Fruit fly (Drosophila melanogaster) whole organism, embryonic: ENCODE data around the gene CG8907.

Source experiments
- Ada2b ChIP-seq: fragments of 200-800 bp; sonication (Bioruptor generic); IDR thresholded peaks from 2 replicates; pipeline ENCODE4 v1.3.6; 2022; ENCODE audit warnings: missing biosample characterization, missing genetic modification characterization
- Awh ChIP-seq: fragments of 200-800 bp; sonication (Bioruptor generic); IDR thresholded peaks from 2 replicates; pipeline ENCODE4, ENCODE4 v1.3.6; 2022; ENCODE audit warnings: missing biosample characterization, missing genetic modification characterization
- CG10565 ChIP-seq: fragments of 200-800 bp; sonication (Bioruptor generic); optimal IDR thresholded peaks from 3 replicates; lab custom pipeline; 2016; ENCODE audit warnings: missing biosample characterization, mild to moderate bottlenecking, missing genetic modification characterization
- CG11695 ChIP-seq: fragments of 200-800 bp; sonication (Bioruptor generic); IDR thresholded peaks from 3 replicates; pipeline ENCODE4 v1.3.6; 2022; ENCODE audit warnings: missing biosample characterization, missing genetic modification characterization
- CG15601 ChIP-seq: fragments of 200-800 bp; sonication (Bioruptor generic); optimal IDR thresholded peaks from 3 replicates; lab custom pipeline; 2019; ENCODE audit warnings: missing biosample characterization, mild to moderate bottlenecking, missing genetic modification characterization, moderate library complexity
- CG15696 ChIP-seq: fragments of 200-800 bp; sonication (Bioruptor generic); optimal IDR thresholded peaks from 2 replicates; lab custom pipeline; 2019; ENCODE audit warnings: missing biosample characterization, mild to moderate bottlenecking, missing genetic modification characterization, moderate library complexity
- CG1602 ChIP-seq: fragments of 200-800 bp; sonication (Bioruptor generic); optimal IDR thresholded peaks from 3 replicates; lab custom pipeline; 2016; ENCODE audit warnings: missing biosample characterization, missing genetic modification characterization
- CG17186 ChIP-seq: fragments of 200-800 bp; sonication (Bioruptor generic); optimal IDR thresholded peaks from 3 replicates; lab custom pipeline; 2017; ENCODE audit warnings: missing biosample characterization, missing genetic modification reagents, missing genetic modification characterization
- CG17385 ChIP-seq: fragments of 200-800 bp; sonication (Bioruptor generic); optimal IDR thresholded peaks from 3 replicates; lab custom pipeline; 2018; ENCODE audit warnings: missing biosample characterization, mild to moderate bottlenecking, missing genetic modification characterization
- CG1792 ChIP-seq: fragments of 200-800 bp; sonication (Bioruptor generic); optimal IDR thresholded peaks from 2 replicates; lab custom pipeline; 2016; ENCODE audit warnings: missing biosample characterization, missing genetic modification characterization
- CG18764 ChIP-seq: fragments of 200-800 bp; sonication (Bioruptor generic); optimal IDR thresholded peaks from 3 replicates; lab custom pipeline; 2016; ENCODE audit warnings: missing biosample characterization, missing genetic modification characterization
- CG2875 ChIP-seq: fragments of 200-800 bp; sonication (Bioruptor generic); optimal IDR thresholded peaks from 2 replicates; lab custom pipeline; 2017; ENCODE audit warnings: missing biosample characterization, mild to moderate bottlenecking, missing genetic modification characterization, missing genetic modification reagents
- CG4854 ChIP-seq: fragments of 200-800 bp; sonication (Bioruptor generic); optimal IDR thresholded peaks from 2 replicates; lab custom pipeline; 2016; ENCODE audit warnings: missing biosample characterization, missing genetic modification characterization, inconsistent platforms
- CG6854 ChIP-seq: fragments of 200-800 bp; sonication (Bioruptor generic); optimal IDR thresholded peaks from 3 replicates; lab custom pipeline; 2017; ENCODE audit warnings: missing biosample characterization, mild to moderate bottlenecking, missing genetic modification characterization
- CG7786 ChIP-seq: fragments of 200-800 bp; sonication (Bioruptor generic); optimal IDR thresholded peaks from 2 replicates; lab custom pipeline; 2016; ENCODE audit warnings: missing biosample characterization, missing genetic modification characterization
- CG8359 ChIP-seq: fragments of 200-800 bp; sonication (Bioruptor generic); optimal IDR thresholded peaks from 2 replicates; lab custom pipeline; 2017; ENCODE audit warnings: missing biosample characterization, mild to moderate bottlenecking, missing genetic modification characterization, borderline replicate concordance
- Dad ChIP-seq: fragments of 200-800 bp; sonication (Bioruptor generic); optimal IDR thresholded peaks from 3 replicates; lab custom pipeline; 2016; ENCODE audit warnings: missing biosample characterization, missing genetic modification characterization
- Dip2 ChIP-seq: fragments of 200-800 bp; sonication (Bioruptor generic); IDR thresholded peaks from 2 replicates; pipeline ENCODE4 v1.3.6; 2022; ENCODE audit warnings: missing biosample characterization, missing genetic modification characterization
- Gsc ChIP-seq: fragments of 200-800 bp; sonication (Bioruptor generic); IDR thresholded peaks from 2 replicates; pipeline ENCODE4 v1.3.6; 2022; ENCODE audit warnings: missing biosample characterization, missing genetic modification characterization
- HHEX ChIP-seq: fragments of 200-800 bp; sonication (Bioruptor generic); optimal IDR thresholded peaks from 3 replicates; lab custom pipeline; 2017; ENCODE audit warnings: missing biosample characterization, mild to moderate bottlenecking, missing genetic modification characterization, missing genetic modification reagents
- MTF-1 ChIP-seq: fragments of 200-800 bp; sonication (Bioruptor generic); optimal IDR thresholded peaks from 2 replicates; lab custom pipeline; 2018; ENCODE audit warnings: missing biosample characterization, mild to moderate bottlenecking, missing genetic modification characterization, borderline replicate concordance
- Myb ChIP-seq: fragments of 200-800 bp; sonication (Bioruptor generic); optimal IDR thresholded peaks from 2 replicates; lab custom pipeline; 2016; ENCODE audit warnings: missing biosample characterization, missing genetic modification characterization
- Nf-YC ChIP-seq: fragments of 200-800 bp; optimal IDR thresholded peaks from 3 replicates; lab custom pipeline; 2019; ENCODE audit warnings: missing biosample characterization, mild to moderate bottlenecking, missing genetic modification characterization, moderate library complexity
- Side ChIP-seq: fragments of 200-800 bp; sonication (Bioruptor generic); optimal IDR thresholded peaks from 2 replicates; lab custom pipeline; 2016; ENCODE audit warnings: missing biosample characterization, missing genetic modification characterization
- Usf ChIP-seq: fragments of 200-800 bp; sonication (Bioruptor generic); optimal IDR thresholded peaks from 2 replicates; lab custom pipeline; 2017; ENCODE audit warnings: missing genotype, missing biosample characterization, missing genetic modification characterization
- Xbp1 ChIP-seq: fragments of 200-800 bp; sonication (Bioruptor generic); optimal IDR thresholded peaks from 3 replicates; lab custom pipeline; 2016; ENCODE audit warnings: missing biosample characterization, mild to moderate bottlenecking, missing genetic modification characterization
- ap ChIP-seq: fragments of 200-800 bp; sonication (Bioruptor generic); IDR thresholded peaks from 2 replicates; pipeline ENCODE4 v1.3.6; 2022; ENCODE audit warnings: missing biosample characterization, missing genetic modification characterization
- bcd ChIP-seq: fragments of 200-800 bp; sonication (Bioruptor generic); optimal IDR thresholded peaks from 2 replicates; lab custom pipeline; 2017; ENCODE audit warnings: missing biosample characterization, mild to moderate bottlenecking, missing genetic modification characterization
- cg ChIP-seq: fragments of 200-800 bp; sonication (Bioruptor generic); optimal IDR thresholded peaks from 3 replicates; lab custom pipeline; 2019; ENCODE audit warnings: missing biosample characterization, mild to moderate bottlenecking, missing genetic modification characterization, moderate library complexity
- chm ChIP-seq: fragments of 200-800 bp; sonication (Bioruptor generic); IDR thresholded peaks from 2 replicates; pipeline ENCODE4 v1.3.6; 2022; ENCODE audit warnings: missing biosample characterization, missing genetic modification characterization
- corto ChIP-seq: fragments of 200-800 bp; sonication (Bioruptor generic); optimal IDR thresholded peaks from 2 replicates; lab custom pipeline; 2016; ENCODE audit warnings: missing biosample characterization, mild to moderate bottlenecking, missing genetic modification characterization, moderate library complexity
- crc ChIP-seq: fragments of 200-800 bp; sonication (Bioruptor generic); optimal IDR thresholded peaks from 2 replicates; lab custom pipeline; 2016; ENCODE audit warnings: missing biosample characterization, missing genetic modification characterization
- crp ChIP-seq, 2 experiments: fragments of 200-800 bp; sonication (Bioruptor generic); optimal IDR thresholded peaks; 2 replicates in 1 of 2; 3 replicates in 1 of 2; lab custom pipeline; 2017; ENCODE audit warnings: missing biosample characterization in 2 of 2, missing genetic modification characterization in 2 of 2, mild to moderate bottlenecking in 1 of 2, moderate library complexity in 1 of 2
- dati ChIP-seq: fragments of 200-800 bp; sonication (Bioruptor generic); IDR thresholded peaks from 2 replicates; pipeline ENCODE4 v1.3.6; 2022; ENCODE audit warnings: missing biosample characterization, missing genetic modification characterization
- dm ChIP-seq: fragments of 200-800 bp; sonication (Bioruptor generic); optimal IDR thresholded peaks from 3 replicates; lab custom pipeline; 2016; ENCODE audit warnings: missing biosample characterization, missing genetic modification characterization
- esg ChIP-seq: fragments of 200-800 bp; sonication (Bioruptor generic); conservative IDR thresholded peaks from 2 replicates; pipeline ENCODE4 v1.3.6; 2022; ENCODE audit warnings: missing biosample characterization, missing genetic modification characterization
- fd3F ChIP-seq: fragments of 200-800 bp; sonication (Bioruptor generic); optimal IDR thresholded peaks from 2 replicates; lab custom pipeline; 2018; ENCODE audit warnings: missing biosample characterization, mild to moderate bottlenecking, missing genetic modification characterization, moderate library complexity
- fru ChIP-seq: fragments of >200 bp; optimal IDR thresholded peaks from 2 replicates; lab custom pipeline; 2017
- hbn ChIP-seq: fragments of 200-800 bp; sonication (Bioruptor generic); IDR thresholded peaks from 2 replicates; pipeline ENCODE4 v1.3.6; 2022; ENCODE audit warnings: missing biosample characterization, missing genetic modification characterization; ENCODE audit not compliant: partially characterized antibody
- jumu ChIP-seq: fragments of 200-800 bp; sonication (Bioruptor generic); optimal IDR thresholded peaks from 3 replicates; lab custom pipeline; 2016; ENCODE audit warnings: missing biosample characterization, missing genetic modification characterization
- lola ChIP-seq, 3 experiments: fragments of >200 bp in 2 of 3; fragments of 200-800 bp in 1 of 3; sonication (Bioruptor generic) in 1 of 3; optimal IDR thresholded peaks; 2 replicates each; lab custom pipeline; 2017 to 2019; ENCODE audit warnings: missing biosample characterization in 3 of 3, missing genetic modification characterization in 3 of 3, mild to moderate bottlenecking in 1 of 3, moderate library complexity in 1 of 3
- onecut ChIP-seq: fragments of 200-800 bp; sonication (Bioruptor generic); IDR thresholded peaks from 2 replicates; pipeline ENCODE4 v1.3.6; 2022; ENCODE audit warnings: missing biosample characterization, missing genetic modification characterization
- pnt ChIP-seq: fragments of 200-800 bp; sonication (Bioruptor generic); optimal IDR thresholded peaks from 3 replicates; lab custom pipeline; 2016; ENCODE audit warnings: missing biosample characterization, missing genetic modification characterization
- rib ChIP-seq: fragments of 200-800 bp; sonication (Bioruptor generic); IDR thresholded peaks from 2 replicates; pipeline ENCODE4 v1.3.6; 2022; ENCODE audit warnings: missing biosample characterization, missing genetic modification characterization
- sim ChIP-seq: fragments of 200-800 bp; sonication (Bioruptor generic); IDR thresholded peaks from 2 replicates; pipeline ENCODE4 v1.3.6; 2022; ENCODE audit warnings: missing biosample characterization, missing genetic modification characterization
- so ChIP-seq: fragments of 200-800 bp; sonication (Bioruptor generic); IDR thresholded peaks from 3 replicates; pipeline ENCODE4 v1.3.6; 2022; ENCODE audit warnings: missing biosample characterization, missing genetic modification characterization
- tin ChIP-seq: fragments of 200-800 bp; sonication (Bioruptor generic); optimal IDR thresholded peaks from 3 replicates; lab custom pipeline; 2016; ENCODE audit warnings: missing biosample characterization, missing genetic modification characterization
- twi ChIP-seq: fragments of 200-800 bp; optimal IDR thresholded peaks from 2 replicates; lab custom pipeline; 2019; ENCODE audit warnings: missing biosample characterization, mild to moderate bottlenecking, missing genetic modification characterization, moderate library complexity
- usp ChIP-seq: fragments of >200 bp; optimal IDR thresholded peaks from 2 replicates; lab custom pipeline; 2017; ENCODE audit warnings: missing biosample characterization, missing genetic modification characterization

The CG8907 gene

DNA sequence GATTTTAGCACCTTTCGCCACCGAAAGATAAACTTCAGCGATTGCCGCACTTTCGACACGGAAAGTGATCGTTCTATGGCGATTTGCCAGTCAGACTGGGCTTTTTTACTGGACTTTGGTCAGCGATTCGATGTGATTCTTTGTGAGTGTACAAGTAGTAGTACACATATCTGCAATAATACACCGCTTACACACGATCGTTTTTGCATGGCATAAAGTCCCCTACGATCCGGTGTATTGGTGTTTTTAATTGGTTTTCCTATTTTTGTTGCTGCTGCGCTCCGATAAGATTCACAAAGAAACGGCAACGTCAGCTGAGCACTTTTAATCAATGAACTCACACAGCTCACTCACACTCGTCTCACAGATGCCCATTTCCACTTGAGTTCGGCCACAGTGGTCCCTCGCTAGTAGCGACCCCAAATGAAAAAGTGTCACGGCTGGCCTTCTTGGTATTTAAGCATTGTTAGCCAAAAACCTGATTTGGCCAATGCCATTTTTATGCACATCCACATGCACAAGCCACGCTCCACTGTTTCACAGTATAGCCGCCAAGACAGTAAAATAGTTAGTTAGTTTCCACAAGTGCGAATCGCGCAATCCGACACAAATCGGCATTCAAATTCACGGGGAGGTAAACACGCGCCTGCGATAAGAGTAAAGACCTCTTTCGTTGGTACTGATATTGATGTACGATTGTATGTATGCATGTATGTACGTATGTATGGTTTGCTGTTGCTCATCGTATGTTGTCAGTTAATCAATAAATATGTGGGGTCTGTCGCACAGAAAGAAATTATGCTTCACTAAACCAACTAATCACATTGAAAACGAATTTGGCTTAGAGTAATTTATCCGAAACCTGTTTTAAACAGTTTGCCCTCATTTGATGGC is 21.6 kb upstream of the CG8907 start (continued):
- TF ChIP-seq CG2875 (peak; percentile 47), CG17186 (GFP tag; lab: Kevin White, UChicago) (no peak), Dip2 (GFP tag; lab: Robert Waterston, UW) (peak; percentile 47; the same call in 1 of the 2 replicates), CG4854 (GFP tag; lab: Kevin White, UChicago) (peak; percentile 88), Side (GFP tag; lab: Kevin White, UChicago) (peak; percentile 94), Nf-YC (peak; percentile 70), crc (GFP tag; lab: Kevin White, UChicago) (peak; percentile 92), Gsc (GFP tag; lab: Robert Waterston, UW) (no peak), CG17385 (peak; percentile 89), CG10565 (no peak), fd3F (peak; percentile 95), sim (peak; percentile 70), onecut (GFP tag; lab: Robert Waterston, UW) (peak; percentile 76), CG11695 (GFP tag; lab: Robert Waterston, UW) (peak; percentile 94), CG15601 (tag; lab: Kevin White, UChicago) (peak; percentile 42), Xbp1 (peak; percentile 93), HHEX (peak; percentile 92), rib (GFP tag; lab: Robert Waterston, UW) (peak; percentile 98), CG15696 (peak; percentile 43), dati (GFP tag; lab: Robert Waterston, UW) (peak; percentile 77), crp (GFP tag; optimal IDR thresholded peaks at IDR 0.05; lab: Kevin White, UChicago) (peak in 1 of 2 experiments; percentile 62), CG1602 (peak; percentile 83), bcd (peak; percentile 93), CG18764 (peak; percentile 66), hbn (GFP tag; lab: Robert Waterston, UW) (no peak), ap (GFP tag; lab: Robert Waterston, UW) (peak; percentile 95), tin (GFP tag; lab: Kevin White, UChicago) (peak; percentile 85), Usf (GFP tag; lab: Kevin White, UChicago) (peak; percentile 92), CG6854 (GFP tag; lab: Kevin White, UChicago) (peak; percentile 84), chm (peak; percentile 84; the same call in 1 of the 2 replicates), fru (no peak), CG7786 (peak; percentile 98), Awh (GFP tag; lab: Robert Waterston, UW) (peak; percentile 92), jumu (GFP tag; lab: Kevin White, UChicago) (peak; percentile 94), dm (GFP tag; lab: Kevin White, UChicago) (peak; percentile 81), lola (GFP tag; optimal IDR thresholded peaks at IDR 0.05; lab: Kevin White, UChicago) (peak in 1 of 3 experiments; percentile 35), so (GFP tag; lab: Robert Waterston, UW) (peak; percentile 94), CG8359 (GFP tag; lab: Kevin White, UChicago) (peak; percentile 34), MTF-1 (peak; percentile 68), twi (peak; percentile 59), corto (GFP tag; lab: Kevin White, UChicago) (peak; percentile 70), Myb (peak; percentile 89), Ada2b (peak; percentile 95), CG1792 (GFP tag; lab: Kevin White, UChicago) (peak; percentile 94), esg (peak; percentile 97), cg (peak; percentile 48), usp (no peak), Dad (GFP tag; lab: Kevin White, UChicago) (peak; percentile 91), pnt (GFP tag; lab: Kevin White, UChicago) (peak; percentile 85)
